Fruit fly (Drosophila melanogaster): ENCODE measurements around the gene CG11771.

CG11771 gene

dm6 chr3R:24910097-24910496 lies 21.7 kb upstream of the CG11771 start:
- TF ChIP-seq usp (GFP tag; optimal IDR thresholded peaks at IDR 0.05), result no peak
- TF ChIP-seq EcR (GFP tag; optimal IDR thresholded peaks at IDR 0.05), result no peak
- no peak for TF ChIP-seq pan (optimal IDR thresholded peaks at IDR 0.05)
- no peak for TF ChIP-seq psq (optimal IDR thresholded peaks at IDR 0.05)
- no peak for TF ChIP-seq CG8478 (optimal IDR thresholded peaks at IDR 0.05)
- TF ChIP-seq Dll (optimal IDR thresholded peaks at IDR 0.05), result no peak

dm6 chr3R:24914864-24915263 lies 16.9 kb upstream of the CG11771 start:
- TF ChIP-seq psq (optimal IDR thresholded peaks at IDR 0.05) (no peak), usp (GFP tag; optimal IDR thresholded peaks at IDR 0.05) (no peak), CG8478 (optimal IDR thresholded peaks at IDR 0.05) (no peak), pan (optimal IDR thresholded peaks at IDR 0.05) (no peak), EcR (GFP tag; optimal IDR thresholded peaks at IDR 0.05) (no peak), Dll (optimal IDR thresholded peaks at IDR 0.05) (no peak)

dm6 chr3R:24917814-24918636 lies 13.8 kb upstream of the CG11771 start, which contains the start of the genes PIG-S, sud1 and CG11168:
TSS of gene PIG-S (minus strand) at chr3R:24917864.
TSS of gene sud1 (minus strand) at chr3R:24917864.
TSS of gene CG11168 (plus strand) at chr3R:24918106.
- no peak for TF ChIP-seq Dll (optimal IDR thresholded peaks at IDR 0.05)

dm6 chr3R:24922270-24922669 lies 9.5 kb upstream of the CG11771 start, which contains the start of gene Mink:
TSS of gene Mink (plus strand) at chr3R:24922473.
- TF ChIP-seq CG8478 (optimal IDR thresholded peaks at IDR 0.05) (no peak), EcR (GFP tag; optimal IDR thresholded peaks at IDR 0.05) (no peak), psq (optimal IDR thresholded peaks at IDR 0.05) (no peak), usp (GFP tag; optimal IDR thresholded peaks at IDR 0.05) (no peak), Dll (optimal IDR thresholded peaks at IDR 0.05) (no peak), pan (optimal IDR thresholded peaks at IDR 0.05) (no peak)

dm6 chr3R:24924916-24925315 lies 6.9 kb upstream of the CG11771 start, which contains the start of gene Trf4-2:
TSS of gene Trf4-2 (plus strand) at chr3R:24925216.
- TF ChIP-seq EcR (GFP tag; optimal IDR thresholded peaks at IDR 0.05) (no peak), Dll (optimal IDR thresholded peaks at IDR 0.05) (no peak)

dm6 chr3R:24926752-24927320 lies 5.0 kb upstream of the CG11771 start:
- TF ChIP-seq pan (optimal IDR thresholded peaks at IDR 0.05) (no peak), psq (optimal IDR thresholded peaks at IDR 0.05) (no peak), Dll (optimal IDR thresholded peaks at IDR 0.05) (no peak), usp (GFP tag; optimal IDR thresholded peaks at IDR 0.05) (no peak), EcR (GFP tag; optimal IDR thresholded peaks at IDR 0.05) (no peak), CG8478 (optimal IDR thresholded peaks at IDR 0.05) (no peak)

- TF ChIP-seq EcR (GFP tag; optimal IDR thresholded peaks at IDR 0.05) (no peak), CG8478 (optimal IDR thresholded peaks at IDR 0.05) (no peak), psq (optimal IDR thresholded peaks at IDR 0.05) (no peak), usp (GFP tag; optimal IDR thresholded peaks at IDR 0.05) (no peak), pan (optimal IDR thresholded peaks at IDR 0.05) (no peak), Dll (optimal IDR thresholded peaks at IDR 0.05) (no peak)
Measured at dm6 chr3R:24934542-24934941, 2.7 kb downstream of the CG11771 start.

- no peak for TF ChIP-seq CG8478 (optimal IDR thresholded peaks at IDR 0.05)
- no peak for TF ChIP-seq usp (GFP tag; optimal IDR thresholded peaks at IDR 0.05)
- no peak for TF ChIP-seq pan (optimal IDR thresholded peaks at IDR 0.05)
- no peak for TF ChIP-seq EcR (GFP tag; optimal IDR thresholded peaks at IDR 0.05)
- TF ChIP-seq Dll (optimal IDR thresholded peaks at IDR 0.05), result no peak
- no peak for TF ChIP-seq psq (optimal IDR thresholded peaks at IDR 0.05)
Measured at dm6 chr3R:24935758-24936157, 3.9 kb downstream of the CG11771 start.

- TF ChIP-seq pan (optimal IDR thresholded peaks at IDR 0.05), result no peak
- TF ChIP-seq EcR (GFP tag; optimal IDR thresholded peaks at IDR 0.05), result no peak
- no peak for TF ChIP-seq psq (optimal IDR thresholded peaks at IDR 0.05)
- TF ChIP-seq Dll (optimal IDR thresholded peaks at IDR 0.05), result no peak
- no peak for TF ChIP-seq CG8478 (optimal IDR thresholded peaks at IDR 0.05)
- TF ChIP-seq usp (GFP tag; optimal IDR thresholded peaks at IDR 0.05), result no peak
Measured at dm6 chr3R:24938049-24938448, 6.2 kb downstream of the CG11771 start, which contains the start of gene Osbp. TSS of gene Osbp (minus strand) at chr3R:24938222.

- TF ChIP-seq pan (optimal IDR thresholded peaks at IDR 0.05) (no peak), CG8478 (optimal IDR thresholded peaks at IDR 0.05) (no peak), Dll (optimal IDR thresholded peaks at IDR 0.05) (no peak), EcR (GFP tag; optimal IDR thresholded peaks at IDR 0.05) (no peak), usp (GFP tag; optimal IDR thresholded peaks at IDR 0.05) (no peak)
Measured at dm6 chr3R:24944920-24945853, 13.4 kb downstream of the CG11771 start, which contains the start of the genes ssh and Nmnat. TSS of gene ssh (minus strand) at chr3R:24944956. TSS of gene Nmnat (plus strand) at chr3R:24945237.

dm6 chr3R:24947332-24947731 lies 15.5 kb downstream of the CG11771 start, which contains the start of gene mah:
TSS of gene mah (plus strand) at chr3R:24947632.
- TF ChIP-seq pan (optimal IDR thresholded peaks at IDR 0.05) (no peak), Dll (optimal IDR thresholded peaks at IDR 0.05) (no peak), CG8478 (optimal IDR thresholded peaks at IDR 0.05) (no peak), psq (optimal IDR thresholded peaks at IDR 0.05) (no peak), usp (GFP tag; optimal IDR thresholded peaks at IDR 0.05) (no peak), EcR (GFP tag; optimal IDR thresholded peaks at IDR 0.05) (no peak)

Measured in whole organism.